Fruit fly (Drosophila melanogaster) whole organism, embryonic: ENCODE results near the gene Polr2D.

Experiments
- BEAF-32 ChIP-seq: fragments of 200-800 bp; sonication (Bioruptor generic); optimal IDR thresholded peaks from 3 replicates; lab custom pipeline; 2017; ENCODE audit warnings: missing biosample characterization, missing genetic modification characterization, mild to moderate bottlenecking, moderate library complexity, missing genetic modification reagents
- CG10979 ChIP-seq: fragments of 200-800 bp; sonication (Bioruptor generic); optimal IDR thresholded peaks from 2 replicates; lab custom pipeline; 2018; ENCODE audit warnings: missing biosample characterization, mild to moderate bottlenecking, missing genetic modification characterization, moderate library complexity
- CG11504 ChIP-seq: fragments of 200-800 bp; sonication (Bioruptor generic); optimal IDR thresholded peaks from 3 replicates; lab custom pipeline; 2019; ENCODE audit warnings: missing biosample characterization, mild to moderate bottlenecking, missing genetic modification characterization, moderate library complexity
- CG12659 ChIP-seq: fragments of 200-800 bp; sonication (Bioruptor generic); optimal IDR thresholded peaks from 3 replicates; lab custom pipeline; 2017; ENCODE audit warnings: mild to moderate bottlenecking, missing biosample characterization, missing genetic modification reagents, missing genetic modification characterization
- CG13624 ChIP-seq: fragments of 200-800 bp; sonication (Bioruptor generic); optimal IDR thresholded peaks from 2 replicates; lab custom pipeline; 2016; ENCODE audit warnings: missing biosample characterization, missing genetic modification characterization
- CG14710 ChIP-seq: fragments of 200-800 bp; sonication (Bioruptor generic); optimal IDR thresholded peaks from 3 replicates; lab custom pipeline; 2019; ENCODE audit warnings: missing biosample characterization, mild to moderate bottlenecking, missing genetic modification characterization, moderate library complexity
- CG15514 ChIP-seq: fragments of 200-800 bp; sonication (Bioruptor generic); optimal IDR thresholded peaks from 3 replicates; lab custom pipeline; 2017; ENCODE audit warnings: missing biosample characterization, missing genetic modification characterization, mild to moderate bottlenecking, moderate library complexity, missing genetic modification reagents
- CG17568 ChIP-seq: fragments of 200-800 bp; sonication (Bioruptor generic); optimal IDR thresholded peaks from 2 replicates; lab custom pipeline; 2018; ENCODE audit warnings: missing biosample characterization, mild to moderate bottlenecking, missing genetic modification characterization, moderate library complexity
- CG18011 ChIP-seq: fragments of 200-800 bp; sonication (Bioruptor generic); optimal IDR thresholded peaks from 2 replicates; lab custom pipeline; 2017; ENCODE audit warnings: missing biosample characterization, missing genetic modification characterization, mild to moderate bottlenecking, moderate library complexity, missing genotype
- CG2116 ChIP-seq: fragments of 200-800 bp; sonication (Bioruptor generic); optimal IDR thresholded peaks from 3 replicates; lab custom pipeline; 2018; ENCODE audit warnings: missing biosample characterization, mild to moderate bottlenecking, missing genetic modification characterization
- CG33213 ChIP-seq: fragments of 200-800 bp; sonication (Bioruptor generic); optimal IDR thresholded peaks from 3 replicates; lab custom pipeline; 2016; ENCODE audit warnings: missing biosample characterization, missing genetic modification characterization
- CG3407 ChIP-seq: fragments of 200-800 bp; sonication (Bioruptor generic); optimal IDR thresholded peaks from 2 replicates; lab custom pipeline; 2018; ENCODE audit warnings: missing biosample characterization, mild to moderate bottlenecking, missing genetic modification characterization
- CG42726 ChIP-seq: fragments of 200-800 bp; sonication (Bioruptor generic); IDR thresholded peaks from 2 replicates; pipeline ENCODE4 v1.3.6; 2022; ENCODE audit warnings: missing biosample characterization, missing genetic modification characterization; ENCODE audit not compliant: partially characterized antibody
- CG4617 ChIP-seq: fragments of 200-800 bp; sonication (Bioruptor generic); optimal IDR thresholded peaks from 3 replicates; lab custom pipeline; 2016; ENCODE audit warnings: missing biosample characterization, missing genetic modification characterization, borderline replicate concordance
- CG5953 ChIP-seq: fragments of 200-800 bp; sonication (Bioruptor generic); IDR thresholded peaks from 2 replicates; pipeline ENCODE4 v1.3.6; 2022; ENCODE audit warnings: missing biosample characterization, missing genetic modification characterization
- CG6813 ChIP-seq: fragments of 200-800 bp; sonication (Bioruptor generic); optimal IDR thresholded peaks from 2 replicates; lab custom pipeline; 2017; ENCODE audit warnings: missing biosample characterization, missing genetic modification characterization, mild to moderate bottlenecking, moderate library complexity, missing genetic modification reagents
- CG7963 ChIP-seq: fragments of 200-800 bp; sonication (Bioruptor generic); IDR thresholded peaks from 3 replicates; pipeline ENCODE4 v1.3.6; 2022; ENCODE audit warnings: missing biosample characterization, missing genetic modification characterization; ENCODE audit not compliant: partially characterized antibody
- CG8290 ChIP-seq, 3 experiments: fragments of 200-800 bp; sonication (Bioruptor generic); optimal IDR thresholded peaks; 2 replicates each; lab custom pipeline; 2016 to 2019; ENCODE audit warnings: missing biosample characterization in 3 of 3, missing genetic modification characterization in 3 of 3, mild to moderate bottlenecking in 2 of 3, moderate library complexity in 1 of 3
- CG9797 ChIP-seq: fragments of 200-800 bp; sonication (Bioruptor generic); optimal IDR thresholded peaks from 3 replicates; lab custom pipeline; 2018; ENCODE audit warnings: missing biosample characterization, mild to moderate bottlenecking, missing genetic modification characterization
- CG9932 ChIP-seq: fragments of 200-800 bp; sonication (Bioruptor generic); IDR thresholded peaks from 2 replicates; pipeline ENCODE4 v1.3.6; 2022; ENCODE audit warnings: missing biosample characterization, missing genetic modification characterization
- CoRest ChIP-seq: fragments of 200-800 bp; sonication (Bioruptor generic); optimal IDR thresholded peaks from 3 replicates; lab custom pipeline; 2018; ENCODE audit warnings: missing biosample characterization, mild to moderate bottlenecking, missing genetic modification characterization, moderate library complexity
- Dref ChIP-seq: fragments of 200-800 bp; sonication (Bioruptor generic); IDR thresholded peaks from 2 replicates; pipeline ENCODE4 v1.3.6; 2022; ENCODE audit warnings: missing biosample characterization, missing genetic modification characterization
- E2f2 ChIP-seq: fragments of 200-800 bp; sonication (Bioruptor generic); IDR thresholded peaks from 2 replicates; pipeline ENCODE4 v1.3.6; 2022; ENCODE audit warnings: missing biosample characterization, missing genetic modification characterization
- Ets97D ChIP-seq: fragments of 200-800 bp; sonication (Bioruptor generic); optimal IDR thresholded peaks from 3 replicates; lab custom pipeline; 2016; ENCODE audit warnings: missing biosample characterization, missing genetic modification characterization
- Fer2 ChIP-seq: fragments of 200-800 bp; sonication (Bioruptor generic); optimal IDR thresholded peaks from 2 replicates; lab custom pipeline; 2018; ENCODE audit warnings: missing biosample characterization, mild to moderate bottlenecking, missing genetic modification characterization, moderate library complexity
- HHEX ChIP-seq: fragments of 200-800 bp; sonication (Bioruptor generic); optimal IDR thresholded peaks from 3 replicates; lab custom pipeline; 2017; ENCODE audit warnings: missing biosample characterization, mild to moderate bottlenecking, missing genetic modification characterization, missing genetic modification reagents
- Jarid2 ChIP-seq: fragments of 200-800 bp; sonication (Bioruptor generic); optimal IDR thresholded peaks from 3 replicates; lab custom pipeline; 2017; ENCODE audit warnings: mild to moderate bottlenecking, missing biosample characterization, missing genetic modification reagents, missing genetic modification characterization
- NfI ChIP-seq: fragments of 200-800 bp; sonication (Bioruptor generic); optimal IDR thresholded peaks from 3 replicates; lab custom pipeline; 2018; ENCODE audit warnings: missing biosample characterization, mild to moderate bottlenecking, missing genetic modification characterization, moderate library complexity
- Oaz ChIP-seq: fragments of 200-800 bp; sonication (Bioruptor generic); IDR thresholded peaks from 2 replicates; pipeline ENCODE4 v1.3.6; 2022; ENCODE audit warnings: missing biosample characterization, missing genetic modification characterization
- chm ChIP-seq: fragments of 200-800 bp; sonication (Bioruptor generic); IDR thresholded peaks from 2 replicates; pipeline ENCODE4 v1.3.6; 2022; ENCODE audit warnings: missing biosample characterization, missing genetic modification characterization
- crp ChIP-seq, 2 experiments: fragments of 200-800 bp; sonication (Bioruptor generic); optimal IDR thresholded peaks; 2 replicates in 1 of 2; 3 replicates in 1 of 2; lab custom pipeline; 2017; ENCODE audit warnings: missing biosample characterization in 2 of 2, missing genetic modification characterization in 2 of 2, mild to moderate bottlenecking in 1 of 2, moderate library complexity in 1 of 2
- cwo ChIP-seq: fragments of 200-800 bp; sonication (Bioruptor generic); optimal IDR thresholded peaks from 3 replicates; lab custom pipeline; 2017; ENCODE audit warnings: missing biosample characterization, missing genetic modification characterization, mild to moderate bottlenecking, moderate library complexity, missing genetic modification reagents
- gro ChIP-seq: fragments of 200-800 bp; sonication (Bioruptor generic); optimal IDR thresholded peaks from 2 replicates; lab custom pipeline; 2016; ENCODE audit warnings: missing biosample characterization, missing genetic modification characterization
- inv ChIP-seq: fragments of 200-800 bp; sonication (Bioruptor generic); IDR thresholded peaks from 2 replicates; pipeline ENCODE4 v1.3.6; 2022; ENCODE audit warnings: missing biosample characterization, missing genetic modification characterization; ENCODE audit not compliant: partially characterized antibody
- lilli ChIP-seq: fragments of 200-800 bp; sonication (Bioruptor generic); optimal IDR thresholded peaks from 3 replicates; lab custom pipeline; 2016; ENCODE audit warnings: missing biosample characterization, missing genetic modification characterization
- oc ChIP-seq: fragments of 200-800 bp; sonication (Bioruptor generic); optimal IDR thresholded peaks from 2 replicates; lab custom pipeline; 2018; ENCODE audit warnings: missing biosample characterization, mild to moderate bottlenecking, missing genetic modification characterization, moderate library complexity
- sna ChIP-seq: fragments of 200-800 bp; sonication (Bioruptor generic); IDR thresholded peaks from 2 replicates; pipeline ENCODE4 v1.3.6; 2022; ENCODE audit warnings: missing biosample characterization, missing genetic modification characterization; ENCODE audit not compliant: partially characterized antibody
- sr ChIP-seq: fragments of 200-800 bp; sonication (Bioruptor generic); IDR thresholded peaks from 3 replicates; pipeline ENCODE4 v1.3.6; 2022; ENCODE audit warnings: missing biosample characterization, missing genetic modification characterization
- stwl ChIP-seq: fragments of 200-800 bp; sonication (Bioruptor generic); optimal IDR thresholded peaks from 3 replicates; lab custom pipeline; 2018; ENCODE audit warnings: missing biosample characterization, mild to moderate bottlenecking, missing genetic modification characterization, moderate library complexity
- tx ChIP-seq: fragments of 200-800 bp; sonication (Bioruptor generic); optimal IDR thresholded peaks from 2 replicates; lab custom pipeline; 2016; ENCODE audit warnings: missing biosample characterization, missing genetic modification characterization
- vnd ChIP-seq: fragments of 200-800 bp; sonication (Bioruptor generic); IDR thresholded peaks from 3 replicates; pipeline ENCODE4 v1.3.6; 2022; ENCODE audit warnings: missing biosample characterization, missing genetic modification characterization; ENCODE audit not compliant: partially characterized antibody
- yki ChIP-seq: fragments of >200 bp; optimal IDR thresholded peaks from 3 replicates; lab custom pipeline; 2018
- zen2 ChIP-seq: fragments of 200-800 bp; sonication (Bioruptor generic); IDR thresholded peaks from 3 replicates; pipeline ENCODE4 v1.3.6; 2022; ENCODE audit warnings: missing biosample characterization, missing genetic modification characterization; ENCODE audit not compliant: partially characterized antibody
- zf30C ChIP-seq: fragments of 200-800 bp; sonication (Bioruptor generic); optimal IDR thresholded peaks from 3 replicates; lab custom pipeline; 2018; ENCODE audit warnings: missing biosample characterization, mild to moderate bottlenecking, missing genetic modification characterization

Gene Polr2D

dm6 chr3R:18255281-18255680 is at the start of gene Polr2D, which contains the start of the genes Ada2a, Tgs1 and moi (continued):
- TF ChIP-seq CG9932 (GFP tag; lab: Robert Waterston, UW): peak; percentile 44
- no peak for TF ChIP-seq cwo (GFP tag; lab: Kevin White, UChicago)
- peak; percentile 64 for TF ChIP-seq sna (GFP tag; lab: Robert Waterston, UW)
- TF ChIP-seq CG42726 (GFP tag; lab: Robert Waterston, UW): peak; percentile 73

dm6 chr3R:18302749-18303148 is 47.5 kb upstream of the Polr2D start, which contains the start of gene CG7126:
CG7126 (minus strand) TSS chr3R:18302849.
- TF ChIP-seq yki: no peak
- TF ChIP-seq gro: no peak
- 0 out of 2 replicates have a peak, but pooled peaks have one; percentile 20 for TF ChIP-seq CG5953 (GFP tag; lab: Robert Waterston, UW)
- TF ChIP-seq CG8290 (GFP tag; optimal IDR thresholded peaks at IDR 0.05; lab: Kevin White, UChicago): no peak
- TF ChIP-seq CG8290 (tag; optimal IDR thresholded peaks at IDR 0.05; lab: Kevin White, UChicago): no peak
- TF ChIP-seq CG11504 (tag; lab: Kevin White, UChicago): peak; percentile 13
- TF ChIP-seq CG10979: peak; percentile 6
- TF ChIP-seq oc (tag; lab: Kevin White, UChicago): no peak
- TF ChIP-seq, all 482 proteins: peak for 3

DNA sequence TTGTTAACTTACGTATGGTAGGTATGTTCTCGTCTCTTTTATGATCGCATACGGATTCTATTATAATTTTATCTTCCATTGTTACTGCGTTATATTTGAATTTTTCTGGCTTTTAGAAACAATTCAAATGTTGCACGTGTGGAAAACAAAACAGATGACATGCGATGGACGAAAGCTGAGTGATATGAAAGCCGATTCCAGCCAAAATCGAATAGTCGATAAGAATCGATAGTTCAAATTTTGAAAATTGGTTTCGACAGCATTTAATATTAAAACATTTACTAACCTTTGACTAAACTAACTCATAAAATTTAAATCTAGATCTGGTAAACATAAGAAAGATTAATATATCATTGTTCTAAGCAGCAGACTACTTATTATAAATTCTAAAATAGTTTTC is 46.3 kb upstream of the Polr2D start, which contains the start of gene Polr1E:
TSS of gene Polr1E (minus strand) at position 160 of the 400 bp plus-strand sequence.
- TF ChIP-seq E2f2 (GFP tag; lab: Robert Waterston, UW): peak; percentile 94
- peak; percentile 13 for TF ChIP-seq CG13624 (GFP tag; lab: Kevin White, UChicago)
- no peak for TF ChIP-seq NfI
- TF ChIP-seq CG6813 (GFP tag; lab: Kevin White, UChicago): no peak
- no peak for TF ChIP-seq CG9797 (GFP tag; lab: Kevin White, UChicago)
- TF ChIP-seq Jarid2 (GFP tag; lab: Kevin White, UChicago): no peak
- TF ChIP-seq lilli (GFP tag; lab: Kevin White, UChicago): peak; percentile 11
- TF ChIP-seq CG4617: peak; percentile 46
- peak; percentile 43 for TF ChIP-seq CG15514 (GFP tag; lab: Kevin White, UChicago)
- TF ChIP-seq stwl (tag; lab: Kevin White, UChicago): peak; percentile 99
- TF ChIP-seq CG33213 (GFP tag; lab: Kevin White, UChicago): peak; percentile 24
- TF ChIP-seq CG14710 (tag; lab: Kevin White, UChicago): peak; percentile 40
- TF ChIP-seq sr: no peak
- peak; percentile 60 for TF ChIP-seq CoRest (tag; lab: Kevin White, UChicago)
- no peak for TF ChIP-seq zf30C (GFP tag; lab: Kevin White, UChicago)
- no peak for TF ChIP-seq tx (GFP tag; lab: Kevin White, UChicago)
- TF ChIP-seq CG7963 (GFP tag; lab: Robert Waterston, UW): peak; percentile 67; the same call in 2 of the 3 replicates
- peak; percentile 64 for TF ChIP-seq CG12659 (GFP tag; lab: Kevin White, UChicago)
- peak; percentile 65 for TF ChIP-seq CG2116 (GFP tag; lab: Kevin White, UChicago)
- TF ChIP-seq Ets97D (GFP tag; lab: Kevin White, UChicago): peak; percentile 76
- peak; percentile 35; the same call in 1 of the 2 replicates for TF ChIP-seq sna (GFP tag; lab: Robert Waterston, UW)
- peak; percentile 60 for TF ChIP-seq BEAF-32 (GFP tag; lab: Kevin White, UChicago)
- peak; percentile 26; the same call in 1 of the 2 replicates for TF ChIP-seq chm (GFP tag; lab: Robert Waterston, UW)
- peak; percentile 99 for TF ChIP-seq Dref (GFP tag; lab: Robert Waterston, UW)
- TF ChIP-seq CG17568 (GFP tag; lab: Kevin White, UChicago): no peak
- TF ChIP-seq CG18011: peak; percentile 99
- peak; percentile 57 for TF ChIP-seq inv (GFP tag; lab: Robert Waterston, UW)
- peak; percentile 50; the same call in 2 of the 3 replicates for TF ChIP-seq vnd
- peak; percentile 50; the same call in 1 of the 3 replicates for TF ChIP-seq zen2
- no peak for TF ChIP-seq Fer2 (tag; lab: Kevin White, UChicago)
- no peak for TF ChIP-seq CG3407 (GFP tag; lab: Kevin White, UChicago)
- no peak for TF ChIP-seq HHEX (GFP tag; lab: Kevin White, UChicago)
- TF ChIP-seq Oaz (GFP tag; lab: Robert Waterston, UW): no peak
- peak; percentile 66 to 96 for TF ChIP-seq crp (GFP tag; optimal IDR thresholded peaks at IDR 0.05; lab: Kevin White, UChicago)
